Fruit fly (Drosophila melanogaster): ENCODE results near the gene CG13893.

dm6 chr3L:616482-617148, 12.8 kb upstream of the CG13893 start:
- TF ChIP-seq lz (GFP tag; optimal IDR thresholded peaks at IDR 0.05) = no peak
- TF ChIP-seq Ets21C (GFP tag; optimal IDR thresholded peaks at IDR 0.05) = no peak
- no peak for TF ChIP-seq CG10669 (GFP tag; optimal IDR thresholded peaks at IDR 0.05)
- peak; percentile 49 for TF ChIP-seq CG6276 (GFP tag; optimal IDR thresholded peaks at IDR 0.05)

Measured in whole organism, prepupa.